Fruit fly (Drosophila melanogaster) whole organism: ENCODE data around the gene Abl.

Experiments
- CG8478 ChIP-seq: fragments of >200 bp; optimal IDR thresholded peaks from 2 replicates; lab custom pipeline; 2018; ENCODE audit warnings: inconsistent platforms
- EcR ChIP-seq, 2 experiments: fragments of >200 bp; optimal IDR thresholded peaks; 2 replicates each; lab custom pipeline; 2017; ENCODE audit warnings: missing biosample characterization in 2 of 2, missing genetic modification characterization in 2 of 2, missing genetic modification reagents in 2 of 2
- pan ChIP-seq: fragments of >200 bp; optimal IDR thresholded peaks from 2 replicates; lab custom pipeline; 2017
- psq ChIP-seq: fragments of >200 bp; optimal IDR thresholded peaks from 2 replicates; lab custom pipeline; 2017
- usp ChIP-seq: fragments of >200 bp; optimal IDR thresholded peaks from 2 replicates; lab custom pipeline; 2017; ENCODE audit warnings: missing biosample characterization, missing genetic modification characterization, mixed read lengths

DNA sequence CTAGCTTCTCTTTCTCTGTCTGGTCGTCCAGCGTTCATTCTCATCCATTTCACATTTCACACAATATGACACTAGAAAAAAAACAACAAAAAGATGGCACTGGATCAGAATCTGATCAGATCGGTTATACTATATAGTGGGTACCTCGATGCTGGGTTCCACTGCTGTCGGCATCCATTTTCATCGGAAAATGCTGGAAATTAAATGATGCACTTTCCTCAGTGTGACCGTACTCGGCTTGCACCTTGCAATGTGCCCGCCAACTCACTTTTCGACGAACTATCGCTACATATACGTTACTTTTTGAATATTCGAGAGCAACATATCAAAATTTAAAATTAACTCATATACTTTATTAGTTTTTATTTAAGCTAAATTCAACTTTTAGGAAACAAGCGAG is 56.8 kb downstream of the Abl start, which contains the start of gene tra:
- TF ChIP-seq EcR (GFP tag; optimal IDR thresholded peaks at IDR 0.05; lab: Kevin White, UChicago) (no peak), psq (no peak), pan (lab: Kevin White, UChicago) (no peak), CG8478 (no peak), usp (GFP tag; lab: Kevin White, UChicago) (no peak)
